Worm (Caenorhabditis elegans): ENCODE data around the gene cash-1.

DNA sequence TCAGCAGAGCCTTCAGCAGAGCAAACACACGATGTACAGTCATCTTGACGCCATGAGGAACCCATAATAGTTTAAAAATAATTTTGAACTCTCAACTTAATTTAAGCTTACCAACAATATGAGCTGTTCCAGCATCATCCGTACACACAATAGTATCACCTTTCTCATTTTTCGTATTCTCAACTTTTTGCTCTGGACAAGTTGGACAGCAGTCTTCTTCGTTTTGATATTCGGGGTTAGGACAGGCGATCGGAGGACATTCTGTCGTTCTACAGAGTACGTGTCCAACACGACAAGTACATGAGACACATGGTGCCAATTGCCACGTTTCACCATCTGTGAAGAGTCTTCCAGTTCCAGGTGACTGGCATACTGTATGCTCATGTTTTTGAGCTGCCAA, 38.5 kb upstream of the cash-1 start:
- TF ChIP-seq dmd-4 (tag; optimal IDR thresholded peaks at IDR 0.05) (no peak), R02D3.7 (tag; optimal IDR thresholded peaks at IDR 0.05) (no peak), nhr-77 (tag; optimal IDR thresholded peaks at IDR 0.05) (no peak), ZK546.5 (tag; optimal IDR thresholded peaks at IDR 0.05) (no peak), unc-62 (GFP tag; optimal IDR thresholded peaks at IDR 0.05) (no peak), zag-1 (tag; optimal IDR thresholded peaks at IDR 0.05) (no peak), lin-11 (tag; optimal IDR thresholded peaks at IDR 0.05) (no peak), elt-3 (tag; optimal IDR thresholded peaks at IDR 0.05) (no peak)

Data from whole organism, L2 larva.